Worm (Caenorhabditis elegans): ENCODE results near the gene gpa-1.

gpa-1 gene

DNA sequence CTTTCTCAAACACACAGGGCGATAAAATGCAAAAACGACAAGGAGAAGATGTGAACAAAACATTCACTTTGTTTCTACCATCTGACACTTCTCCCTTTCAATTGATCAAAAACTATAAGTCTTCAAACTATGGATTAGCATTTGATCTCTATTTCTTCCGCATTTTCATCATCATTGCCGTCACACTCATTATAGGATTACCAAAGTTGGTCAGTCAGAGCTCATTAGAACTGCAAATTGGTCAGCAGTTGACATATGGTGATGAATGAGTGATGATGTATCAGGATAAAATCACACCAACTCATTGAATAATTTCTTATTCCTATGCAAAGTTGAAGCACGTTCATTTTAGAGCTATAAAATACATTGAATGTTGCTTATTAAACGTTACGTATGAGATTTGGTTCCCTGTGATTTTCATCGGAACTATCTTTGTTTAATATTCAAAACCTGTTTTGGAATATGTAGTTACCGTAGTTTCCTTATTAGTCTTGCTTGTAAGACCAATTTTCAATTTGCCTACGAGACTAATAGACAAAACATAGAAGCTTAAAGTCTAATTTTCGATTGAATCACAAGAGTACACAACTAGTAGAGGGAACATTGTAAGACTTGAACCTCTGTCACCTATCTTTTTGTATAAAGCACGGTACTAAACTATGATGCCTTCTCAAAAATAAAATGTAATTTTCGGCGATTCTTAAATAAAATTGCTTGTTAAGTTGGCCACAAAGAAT is 32.1 kb upstream of the gpa-1 start:
- TF ChIP-seq snpc-4 (tag; optimal IDR thresholded peaks at IDR 0.05) (no peak), zip-4 (GFP tag; optimal IDR thresholded peaks at IDR 0.05) (no peak), aly-2 (tag; optimal IDR thresholded peaks at IDR 0.05) (no peak), ceh-90 (tag; optimal IDR thresholded peaks at IDR 0.05) (no peak), tbx-2 (tag; optimal IDR thresholded peaks at IDR 0.05) (no peak), sptf-1 (tag; optimal IDR thresholded peaks at IDR 0.05) (no peak), dsc-1 (tag; optimal IDR thresholded peaks at IDR 0.05) (peak; percentile 95), pax-3 (tag; optimal IDR thresholded peaks at IDR 0.05) (peak; percentile 17), elt-3 (tag; optimal IDR thresholded peaks at IDR 0.05) (no peak), tlp-1 (tag; optimal IDR thresholded peaks at IDR 0.05) (no peak), ets-5 (GFP tag; IDR thresholded peaks at IDR 0.05) (no peak), ztf-11 (tag; optimal IDR thresholded peaks at IDR 0.05) (no peak), ceh-8 (GFP tag; optimal IDR thresholded peaks at IDR 0.05) (peak; percentile 32), lin-35 (GFP tag; optimal IDR thresholded peaks at IDR 0.05) (no peak), elt-2 (tag; optimal IDR thresholded peaks at IDR 0.05) (no peak), nhr-20 (tag; optimal IDR thresholded peaks at IDR 0.05) (no peak), hlh-4 (tag; optimal IDR thresholded peaks at IDR 0.05) (no peak), fkh-8 (tag; optimal IDR thresholded peaks at IDR 0.05) (peak; percentile 44), blmp-1 (tag; optimal IDR thresholded peaks at IDR 0.05) (peak; percentile 40)

DNA sequence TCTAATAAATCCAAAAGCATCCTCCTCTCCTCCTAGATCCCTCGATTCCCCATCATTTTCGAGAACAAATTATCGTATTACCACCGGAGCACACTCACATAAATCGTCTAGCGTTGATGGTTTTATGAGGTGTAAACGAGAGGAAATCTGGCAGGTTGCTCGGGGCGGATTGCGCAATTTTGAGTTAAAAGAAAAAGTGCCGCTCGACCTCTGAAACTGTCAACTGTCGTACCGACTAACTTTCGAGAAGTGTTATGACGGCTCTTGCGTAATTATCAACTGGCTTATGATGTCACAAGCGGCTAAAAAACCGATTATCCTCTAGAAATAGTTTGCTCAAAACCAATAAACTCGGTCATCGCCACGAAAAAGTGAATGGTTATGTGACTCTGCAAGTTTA is 29.0 kb upstream of the gpa-1 start:
- TF ChIP-seq nhr-85 (tag), result no peak
- no peak for TF ChIP-seq tbx-2 (tag; optimal IDR thresholded peaks at IDR 0.05)
- TF ChIP-seq nhr-71 (tag; optimal IDR thresholded peaks at IDR 0.05), result no peak
- TF ChIP-seq fkh-8 (tag; optimal IDR thresholded peaks at IDR 0.05), result no peak
- TF ChIP-seq mdl-1 (tag; optimal IDR thresholded peaks at IDR 0.05), result no peak
- TF ChIP-seq dsc-1 (tag; optimal IDR thresholded peaks at IDR 0.05), result no peak
- TF ChIP-seq hlh-17 (GFP tag; optimal IDR thresholded peaks at IDR 0.05; ENCODE audit: borderline replicate concordance), result no peak
- no peak for TF ChIP-seq efl-1 (optimal IDR thresholded peaks at IDR 0.05)
- no peak for TF ChIP-seq efl-1 (GFP tag; optimal IDR thresholded peaks at IDR 0.05 in 1 of 2)
- TF ChIP-seq nhr-20 (tag; optimal IDR thresholded peaks at IDR 0.05), result no peak
- no peak for TF ChIP-seq xbp-1 (tag; optimal IDR thresholded peaks at IDR 0.05)
- TF ChIP-seq unc-30 (tag; optimal IDR thresholded peaks at IDR 0.05), result no peak
- TF ChIP-seq zip-4 (GFP tag; optimal IDR thresholded peaks at IDR 0.05), result no peak
- TF ChIP-seq ets-5 (GFP tag; IDR thresholded peaks at IDR 0.05), result no peak
- no peak for TF ChIP-seq lin-15B (tag; optimal IDR thresholded peaks at IDR 0.05)

DNA sequence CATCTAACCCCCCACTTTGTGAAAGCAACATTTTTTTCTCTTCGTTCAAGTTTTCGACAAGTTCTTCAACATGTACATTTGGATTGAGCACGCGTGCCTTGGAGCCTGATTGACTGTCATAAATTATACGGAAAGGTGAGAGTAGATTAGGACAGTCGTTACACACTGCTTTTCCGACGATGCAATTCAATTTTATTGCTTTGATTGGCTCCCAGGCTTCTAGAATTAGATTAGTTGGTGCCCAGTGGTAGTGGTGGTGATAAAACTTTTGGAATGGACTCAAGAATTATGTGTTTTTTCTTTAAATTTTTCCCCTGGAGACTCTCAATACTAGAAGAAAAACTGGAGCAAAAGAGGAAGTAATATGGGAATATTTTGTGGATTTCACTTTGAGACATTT is 27.0 kb upstream of the gpa-1 start:
- no peak for TF ChIP-seq ama-1 (optimal IDR thresholded peaks at IDR 0.05)
- no peak for TF ChIP-seq nhr-84 (tag; optimal IDR thresholded peaks at IDR 0.05)
- TF ChIP-seq unc-62 (GFP tag; optimal IDR thresholded peaks at IDR 0.05), result no peak
- no peak for TF ChIP-seq elt-2 (tag; optimal IDR thresholded peaks at IDR 0.05)
- TF ChIP-seq nhr-19 (GFP tag; conservative IDR thresholded peaks at IDR 0.05), result no peak
- no peak for TF ChIP-seq lin-35 (GFP tag; optimal IDR thresholded peaks at IDR 0.05)
- no peak for TF ChIP-seq ceh-88 (GFP tag; IDR thresholded peaks at IDR 0.05)
- TF ChIP-seq mef-2 (tag; optimal IDR thresholded peaks at IDR 0.05), result no peak
- TF ChIP-seq nhr-28 (tag; optimal IDR thresholded peaks at IDR 0.05), result no peak
- TF ChIP-seq ets-5 (GFP tag; IDR thresholded peaks at IDR 0.05), result no peak
- TF ChIP-seq hlh-4 (tag; optimal IDR thresholded peaks at IDR 0.05), result no peak
- TF ChIP-seq alr-1 (tag; optimal IDR thresholded peaks at IDR 0.05; ENCODE audit: borderline replicate concordance), result no peak

Measured in whole organism, L1 larva.